Fruit fly (Drosophila melanogaster) S2 (cell line): Measurements from ENCODE around the gene CG7806.

Source experiments
- CG8478 ChIP-seq: fragments of >200 bp; optimal IDR thresholded peaks from 2 replicates; lab custom pipeline; 2018
- CTCF ChIP-seq, 2 experiments: fragments of >200 bp; optimal IDR thresholded peaks; 2 replicates each; lab custom pipeline; 2018

DNA sequence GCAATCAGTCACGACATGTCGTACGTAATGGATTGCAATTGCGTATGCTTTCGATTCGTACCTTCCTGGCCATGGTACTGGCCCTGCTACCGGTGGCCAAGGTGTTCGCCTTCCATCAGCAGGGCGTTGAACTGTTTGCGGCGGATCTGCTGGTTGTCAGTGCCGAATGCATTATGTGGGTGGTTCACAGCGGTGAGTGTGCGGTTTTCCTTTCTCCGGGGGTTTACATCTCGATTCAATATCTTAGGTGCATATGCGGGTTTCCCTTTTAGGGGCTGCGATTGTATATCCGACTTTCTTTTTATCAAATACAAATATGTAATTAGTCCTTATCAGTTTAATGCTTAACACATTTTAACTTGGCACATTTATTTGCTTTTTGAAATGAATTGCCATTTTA, 542 bp downstream of the CG7806 start:
- no peak for TF ChIP-seq CG8478 (lab: Kevin White, UChicago)
- no peak for TF ChIP-seq CTCF (optimal IDR thresholded peaks at IDR 0.05; lab: Kevin White, UChicago)
